Worm (Caenorhabditis elegans) whole organism, young adult: ENCODE measurements around the gene srg-10.

ENCODE experiments used
- C06A6.2 ChIP-seq: fragments of 200-800 bp; sonication (Bioruptor generic); conservative IDR thresholded peaks from 2 replicates; pipeline ENCODE4 v1.3.6; 2022; ENCODE audit warnings: missing genetic modification characterization, missing compliant biosample characterization
- D2030.7 ChIP-seq: fragments of 200-800 bp; sonication (Bioruptor generic); IDR thresholded peaks from 2 replicates; pipeline ENCODE4 v1.3.6; 2022; ENCODE audit warnings: missing genetic modification reagents, missing genetic modification characterization, missing compliant biosample characterization
- F22D6.2 ChIP-seq: sonication (generic microtip); optimal IDR thresholded peaks from 2 replicates; lab custom pipeline; 2016; ENCODE audit warnings: mild to moderate bottlenecking, missing genetic modification characterization, missing compliant biosample characterization
- F37B4.10 ChIP-seq: fragments of 200-800 bp; sonication (Bioruptor generic); IDR thresholded peaks from 2 replicates; pipeline ENCODE4 v1.3.6; 2022; ENCODE audit warnings: missing genetic modification characterization, missing compliant biosample characterization
- F39B2.1 ChIP-seq: fragments of 200-800 bp; sonication (Bioruptor generic); IDR thresholded peaks from 2 replicates; pipeline ENCODE4 v1.3.6; 2022; ENCODE audit warnings: missing genetic modification reagents, missing genetic modification characterization, missing compliant biosample characterization
- F52B5.7 ChIP-seq: sonication (generic microtip); optimal IDR thresholded peaks from 2 replicates; lab custom pipeline; 2016; ENCODE audit warnings: mild to moderate bottlenecking, missing genetic modification characterization, missing compliant biosample characterization
- F55B11.4 ChIP-seq: sonication (generic microtip); optimal IDR thresholded peaks from 2 replicates; lab custom pipeline; 2016; ENCODE audit warnings: missing compliant biosample characterization, missing genetic modification characterization, borderline replicate concordance; ENCODE audit not compliant: insufficient read depth
- F57A8.1 ChIP-seq: fragments of 200-800 bp; sonication (Bioruptor generic); optimal IDR thresholded peaks from 2 replicates; lab custom pipeline; 2018; ENCODE audit warnings: mild to moderate bottlenecking, missing genetic modification characterization, moderate library complexity, missing compliant biosample characterization
- Y53G8AR.9 ChIP-seq: fragments of 200-800 bp; sonication (Bioruptor generic); conservative IDR thresholded peaks from 2 replicates; pipeline ENCODE4 v1.3.6; 2022; ENCODE audit warnings: missing genetic modification reagents, missing genetic modification characterization, missing compliant biosample characterization
- Y67H2A.10 ChIP-seq: fragments of 200-800 bp; sonication (Bioruptor generic); conservative IDR thresholded peaks from 2 replicates; pipeline ENCODE4 v1.3.6; 2022; ENCODE audit warnings: missing genetic modification reagents, missing genetic modification characterization, missing compliant biosample characterization
- Y79H2A.3 ChIP-seq: fragments of 200-800 bp; sonication (Bioruptor generic); conservative IDR thresholded peaks from 2 replicates; pipeline ENCODE4 v1.3.6; 2022; ENCODE audit warnings: missing genetic modification reagents, missing genetic modification characterization, missing compliant biosample characterization
- Y95B8A.8 ChIP-seq: fragments of 200-800 bp; sonication (Bioruptor generic); IDR thresholded peaks from 2 replicates; pipeline ENCODE4 v1.3.6; 2022; ENCODE audit warnings: missing genetic modification reagents, missing genetic modification characterization, missing compliant biosample characterization
- ama-1 ChIP-seq, 3 experiments: fragments of 150-350 bp in 1 of 3; sonication (generic microtip) in 2 of 3; optimal IDR thresholded peaks; 2 replicates each; lab custom pipeline; 2014 to 2018; ENCODE audit warnings: missing biosample characterization in 2 of 3, missing genetic modification characterization in 2 of 3, missing genetic modification reagents in 2 of 3
- aptf-2 ChIP-seq: fragments of 200-800 bp; sonication (Bioruptor generic); conservative IDR thresholded peaks from 2 replicates; pipeline ENCODE4 v1.3.6; 2022; ENCODE audit warnings: missing genetic modification reagents, missing genetic modification characterization, missing compliant biosample characterization
- atf-7 ChIP-seq: sonication (generic microtip); optimal IDR thresholded peaks from 2 replicates; lab custom pipeline; 2017; ENCODE audit warnings: mild to moderate bottlenecking, missing genetic modification characterization, missing compliant biosample characterization
- athp-1 ChIP-seq: sonication (generic microtip); optimal IDR thresholded peaks from 2 replicates; lab custom pipeline; 2017; ENCODE audit warnings: mild to moderate bottlenecking, missing genetic modification characterization, missing compliant biosample characterization
- attf-5 ChIP-seq: fragments of 200-800 bp; sonication (Bioruptor generic); optimal IDR thresholded peaks from 2 replicates; lab custom pipeline; 2018; ENCODE audit warnings: mild to moderate bottlenecking, missing genetic modification characterization, missing compliant biosample characterization
- attf-6 ChIP-seq: fragments of 200-800 bp; sonication (Bioruptor generic); IDR thresholded peaks from 2 replicates; pipeline ENCODE4 v1.3.6; 2022; ENCODE audit warnings: missing genetic modification reagents, missing genetic modification characterization, missing compliant biosample characterization
- ccch-3 ChIP-seq: fragments of 200-800 bp; sonication (Bioruptor generic); optimal IDR thresholded peaks from 2 replicates; lab custom pipeline; 2018; ENCODE audit warnings: mild to moderate bottlenecking, missing genetic modification characterization, missing compliant biosample characterization
- cebp-1 ChIP-seq, 2 experiments: fragments of 200-800 bp in 1 of 2; sonication (Bioruptor generic) in 1 of 2; sonication (generic microtip) in 1 of 2; IDR thresholded peaks in 1 of 2; optimal IDR thresholded peaks in 1 of 2; 2 replicates each; pipeline versions ENCODE4 v1.3.6 to Lab custom; 2017 to 2022; ENCODE audit warnings: missing compliant biosample characterization in 2 of 2, missing genetic modification characterization in 2 of 2, mild to moderate bottlenecking in 1 of 2, missing genetic modification reagents in 1 of 2, moderate library complexity in 1 of 2
- cebp-2 ChIP-seq: fragments of 200-800 bp; sonication (Bioruptor generic); IDR thresholded peaks from 2 replicates; pipeline ENCODE4 v1.3.6; 2022; ENCODE audit warnings: missing genetic modification characterization, missing compliant biosample characterization
- ceh-27 ChIP-seq: fragments of 200-800 bp; sonication (Bioruptor generic); optimal IDR thresholded peaks from 2 replicates; lab custom pipeline; 2018; ENCODE audit warnings: mild to moderate bottlenecking, missing genetic modification characterization, moderate library complexity, missing compliant biosample characterization
- ceh-40 ChIP-seq: fragments of 200-800 bp; sonication (Bioruptor generic); IDR thresholded peaks from 2 replicates; pipeline ENCODE4 v1.3.6; 2022; ENCODE audit warnings: missing genetic modification characterization, missing compliant biosample characterization
- chd-7 ChIP-seq: sonication (generic microtip); optimal IDR thresholded peaks from 2 replicates; lab custom pipeline; 2016; ENCODE audit warnings: mild to moderate bottlenecking, missing genetic modification characterization, moderate library complexity, missing compliant biosample characterization
- die-1 ChIP-seq: sonication (generic microtip); optimal IDR thresholded peaks from 2 replicates; lab custom pipeline; 2016; ENCODE audit warnings: missing genotype, mild to moderate bottlenecking, missing genetic modification characterization, missing compliant biosample characterization
- dpl-1 ChIP-seq: fragments of 150-350 bp; optimal IDR thresholded peaks from 2 replicates; lab custom pipeline; 2014; ENCODE audit warnings: missing biosample characterization, missing genetic modification reagents, missing genetic modification characterization
- gei-17 ChIP-seq: fragments of 200-800 bp; sonication (Bioruptor generic); optimal IDR thresholded peaks from 2 replicates; lab custom pipeline; 2018; ENCODE audit warnings: mild to moderate bottlenecking, missing genetic modification characterization, missing compliant biosample characterization
- him-1 ChIP-seq: sonication (generic microtip); optimal IDR thresholded peaks from 2 replicates; lab custom pipeline; 2016; ENCODE audit warnings: missing genotype, missing genetic modification reagents, missing genetic modification characterization, missing compliant biosample characterization
- hlh-12 ChIP-seq: sonication (generic microtip); optimal IDR thresholded peaks from 2 replicates; lab custom pipeline; 2016; ENCODE audit warnings: missing genetic modification characterization, missing compliant biosample characterization
- hmg-1.2 ChIP-seq: fragments of 200-800 bp; sonication (Bioruptor generic); IDR thresholded peaks from 2 replicates; pipeline ENCODE4 v1.3.6; 2022; ENCODE audit warnings: missing genetic modification reagents, missing genetic modification characterization, missing compliant biosample characterization
- hsf-1 ChIP-seq: fragments of 200-800 bp; sonication (Bioruptor generic); IDR thresholded peaks from 2 replicates; pipeline ENCODE4 v1.3.6; 2022; ENCODE audit warnings: missing genetic modification reagents, missing genetic modification characterization, missing compliant biosample characterization
- let-526 ChIP-seq: fragments of 200-800 bp; sonication (Bioruptor generic); IDR thresholded peaks from 2 replicates; pipeline ENCODE4 v1.3.6; 2022; ENCODE audit warnings: missing genetic modification reagents, missing genetic modification characterization, missing compliant biosample characterization
- let-607 ChIP-seq, 2 experiments: fragments of 200-800 bp in 1 of 2; sonication (Bioruptor generic) in 1 of 2; sonication (generic microtip) in 1 of 2; optimal IDR thresholded peaks; 2 replicates each; lab custom pipeline; 2016 to 2018; ENCODE audit warnings: mild to moderate bottlenecking in 2 of 2, missing compliant biosample characterization in 2 of 2, missing genetic modification characterization in 2 of 2, moderate library complexity in 2 of 2, missing genotype in 1 of 2
- lin-35 ChIP-seq, 3 experiments: fragments of 150-350 bp in 2 of 3; sonication (generic microtip) in 1 of 3; optimal IDR thresholded peaks; 2 replicates each; lab custom pipeline; 2014 to 2018; ENCODE audit warnings: missing biosample characterization in 3 of 3, missing genetic modification characterization in 3 of 3, missing genetic modification reagents in 3 of 3
- lin-40 ChIP-seq: sonication (generic microtip); optimal IDR thresholded peaks from 2 replicates; lab custom pipeline; 2016; ENCODE audit warnings: missing genetic modification characterization, mild to moderate bottlenecking, missing compliant biosample characterization, missing genotype, missing genetic modification reagents
- lin-54 ChIP-seq: fragments of 200-800 bp; sonication (Bioruptor generic); optimal IDR thresholded peaks from 2 replicates; lab custom pipeline; 2018; ENCODE audit warnings: mild to moderate bottlenecking, missing genetic modification characterization, missing compliant biosample characterization
- mcd-1 ChIP-seq: fragments of 200-800 bp; sonication (Bioruptor generic); IDR thresholded peaks from 2 replicates; pipeline ENCODE4 v1.3.6; 2022; ENCODE audit warnings: missing genetic modification reagents, missing genetic modification characterization, missing compliant biosample characterization
- mel-28 ChIP-seq: sonication (generic microtip); optimal IDR thresholded peaks from 2 replicates; lab custom pipeline; 2016; ENCODE audit warnings: borderline replicate concordance, mild to moderate bottlenecking, missing genetic modification characterization, missing compliant biosample characterization
- mxl-1 ChIP-seq: sonication (generic microtip); optimal IDR thresholded peaks from 2 replicates; lab custom pipeline; 2016; ENCODE audit warnings: missing genetic modification characterization, missing compliant biosample characterization
- nfya-2 ChIP-seq: fragments of 200-800 bp; sonication (Bioruptor generic); IDR thresholded peaks from 2 replicates; pipeline ENCODE4 v1.3.6; 2022; ENCODE audit warnings: missing genetic modification reagents, missing genetic modification characterization, missing compliant biosample characterization
- nhr-120 ChIP-seq: fragments of 200-800 bp; sonication (Bioruptor generic); IDR thresholded peaks from 2 replicates; pipeline ENCODE4 v1.3.6; 2022; ENCODE audit warnings: missing genetic modification characterization, missing compliant biosample characterization
- nhr-179 ChIP-seq: sonication (generic microtip); optimal IDR thresholded peaks from 2 replicates; lab custom pipeline; 2016; ENCODE audit warnings: mild to moderate bottlenecking, missing genetic modification characterization, missing compliant biosample characterization
- pbrm-1 ChIP-seq: fragments of 200-800 bp; sonication (Bioruptor generic); IDR thresholded peaks from 2 replicates; pipeline ENCODE4 v1.3.6; 2022; ENCODE audit warnings: missing genetic modification reagents, missing genetic modification characterization, missing compliant biosample characterization
- repo-1 ChIP-seq: sonication (generic microtip); optimal IDR thresholded peaks from 2 replicates; lab custom pipeline; 2017; ENCODE audit warnings: mild to moderate bottlenecking, missing genetic modification characterization, missing compliant biosample characterization
- somi-1 ChIP-seq: fragments of 200-800 bp; sonication (Bioruptor generic); optimal IDR thresholded peaks from 2 replicates; lab custom pipeline; 2018; ENCODE audit warnings: mild to moderate bottlenecking, missing genetic modification characterization, missing compliant biosample characterization
- tbp1 ChIP-seq: fragments of 200-800 bp; sonication (Bioruptor generic); optimal IDR thresholded peaks from 2 replicates; lab custom pipeline; 2018; ENCODE audit warnings: mild to moderate bottlenecking, missing genetic modification characterization, missing compliant biosample characterization
- ztf-18 ChIP-seq: sonication (generic microtip); optimal IDR thresholded peaks from 2 replicates; lab custom pipeline; 2016; ENCODE audit warnings: missing genotype, mild to moderate bottlenecking, missing genetic modification characterization, missing compliant biosample characterization
- ztf-25 ChIP-seq: fragments of 200-800 bp; sonication (Bioruptor generic); IDR thresholded peaks from 2 replicates; pipeline ENCODE4 v1.3.6; 2022; ENCODE audit warnings: missing genetic modification reagents, missing genetic modification characterization, missing compliant biosample characterization
- ztf-26 ChIP-seq: sonication (generic microtip); optimal IDR thresholded peaks from 2 replicates; lab custom pipeline; 2017; ENCODE audit warnings: missing genetic modification characterization, missing compliant biosample characterization

Gene srg-10

DNA sequence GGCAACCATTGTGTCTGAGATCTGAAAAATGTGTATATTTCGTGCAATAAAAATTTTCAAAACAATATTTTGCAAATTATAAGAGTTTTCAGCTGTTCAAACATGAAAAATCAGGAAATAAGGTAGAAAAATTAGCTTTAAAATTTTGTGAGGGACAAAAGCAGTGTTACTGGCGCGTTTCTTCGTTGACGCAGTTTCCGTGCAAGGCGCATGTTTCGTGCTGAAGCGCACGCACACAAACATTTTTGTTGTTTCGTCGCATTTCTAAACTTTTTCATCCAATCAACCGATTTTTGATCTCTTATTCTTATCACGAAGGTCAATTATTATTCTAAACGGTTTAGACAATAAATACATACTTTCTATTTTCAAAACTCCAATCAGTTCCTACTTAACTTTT, 15.7 kb downstream of the srg-10 start, which contains the start of gene nifk-1:
Gene nifk-1 (minus strand): TSS at position 27 of the 400 bp plus-strand sequence.
- peak; percentile 95 for TF ChIP-seq ztf-18 (tag; lab: Kevin White, UChicago)
- peak in 1 of 2 experiments; percentile 22 for TF ChIP-seq let-607 (tag; optimal IDR thresholded peaks at IDR 0.05; lab: Kevin White, UChicago)
- no peak for TF ChIP-seq atf-7
- no peak for TF ChIP-seq die-1 (tag; lab: Kevin White, UChicago)
- no peak for TF ChIP-seq ama-1 (optimal IDR thresholded peaks at IDR 0.05; lab: Kevin White, UChicago)
- TF ChIP-seq ama-1 (GFP tag; optimal IDR thresholded peaks at IDR 0.05; lab: Kevin White, UChicago), result no peak
- no peak for TF ChIP-seq F52B5.7
- TF ChIP-seq D2030.7, result no peak
- TF ChIP-seq ceh-40 (GFP tag; lab: Robert Waterston, UW), result no peak
- TF ChIP-seq tbp1, result peak; percentile 46
- peak; percentile 67 for TF ChIP-seq mcd-1 (GFP tag; lab: Robert Waterston, UW)
- no peak for TF ChIP-seq ztf-26 (tag; lab: Kevin White, UChicago)
- TF ChIP-seq hmg-1.2 (GFP tag; lab: Robert Waterston, UW), result no peak; the same call in 1 of the 2 replicates
- TF ChIP-seq Y67H2A.10 (GFP tag; lab: Robert Waterston, UW), result no peak
- TF ChIP-seq chd-7 (tag; lab: Kevin White, UChicago), result no peak
- no peak for TF ChIP-seq let-526
- peak in 1 of 3 experiments; percentile 47 for TF ChIP-seq lin-35 (GFP tag; optimal IDR thresholded peaks at IDR 0.05; lab: Kevin White, UChicago)
- no peak for TF ChIP-seq cebp-2 (GFP tag; lab: Robert Waterston, UW)
- no peak for TF ChIP-seq aptf-2 (GFP tag; lab: Robert Waterston, UW)
- no peak for TF ChIP-seq attf-6 (GFP tag; lab: Robert Waterston, UW)
- no peak for TF ChIP-seq mel-28
- peak; percentile 55 for TF ChIP-seq lin-40 (tag; lab: Kevin White, UChicago)
- TF ChIP-seq ccch-3 (GFP tag; lab: Kevin White, UChicago), result no peak
- no peak for TF ChIP-seq Y95B8A.8 (GFP tag; lab: Robert Waterston, UW)
- TF ChIP-seq lin-54 (GFP tag; lab: Kevin White, UChicago), result peak; percentile 73
- peak; percentile 34 for TF ChIP-seq dpl-1 (GFP tag; lab: Kevin White, UChicago)
- TF ChIP-seq ceh-27 (GFP tag; lab: Kevin White, UChicago), result no peak
- no peak for TF ChIP-seq him-1 (tag; lab: Kevin White, UChicago)
- TF ChIP-seq F39B2.1, result no peak
- TF ChIP-seq athp-1 (tag; lab: Kevin White, UChicago), result no peak
- TF ChIP-seq ztf-25 (GFP tag; lab: Robert Waterston, UW), result no peak
- no peak for TF ChIP-seq F22D6.2 (tag; lab: Kevin White, UChicago)
- no peak for TF ChIP-seq somi-1 (GFP tag; lab: Kevin White, UChicago)
- no peak for TF ChIP-seq Y79H2A.3
- no peak for TF ChIP-seq nhr-120 (GFP tag; lab: Robert Waterston, UW)
- peak; percentile 86 for TF ChIP-seq attf-5 (GFP tag; lab: Kevin White, UChicago)
- TF ChIP-seq C06A6.2 (GFP tag; lab: Robert Waterston, UW), result no peak
- no peak for TF ChIP-seq gei-17 (GFP tag; lab: Kevin White, UChicago)
- TF ChIP-seq F55B11.4, result no peak
- TF ChIP-seq mxl-1, result no peak
- no peak for TF ChIP-seq hlh-12 (tag; lab: Kevin White, UChicago)
- TF ChIP-seq cebp-1 (GFP tag; IDR thresholded peaks at IDR 0.05; lab: Robert Waterston, UW), result no peak
- peak; percentile 58 for TF ChIP-seq cebp-1 (tag; optimal IDR thresholded peaks at IDR 0.05; lab: Kevin White, UChicago)
- no peak for TF ChIP-seq nfya-2
- TF ChIP-seq nhr-179 (tag; lab: Kevin White, UChicago), result no peak
- TF ChIP-seq F37B4.10, result no peak
- no peak for TF ChIP-seq F57A8.1 (GFP tag; lab: Kevin White, UChicago)
- TF ChIP-seq pbrm-1 (GFP tag; lab: Robert Waterston, UW), result 0 out of 2 replicates have a peak, but pooled peaks have one; percentile 54
- no peak for TF ChIP-seq hsf-1
- TF ChIP-seq repo-1 (tag; lab: Kevin White, UChicago), result no peak
- no peak for TF ChIP-seq Y53G8AR.9 (GFP tag; lab: Robert Waterston, UW)
